Worm (Caenorhabditis elegans) whole organism, L3 larva: ENCODE results near the gene B0432.14.

Source experiments
- elt-2 ChIP-seq: sonication (generic microtip); optimal IDR thresholded peaks from 2 replicates; lab custom pipeline; 2016; ENCODE audit warnings: missing genetic modification reagents, mild to moderate bottlenecking, missing genetic modification characterization, missing compliant biosample characterization
- nhr-25 ChIP-seq: sonication (generic microtip); optimal IDR thresholded peaks from 2 replicates; lab custom pipeline; 2017; ENCODE audit warnings: missing biosample characterization, missing genetic modification characterization
- nhr-77 ChIP-seq: fragments of 150-350 bp; optimal IDR thresholded peaks from 2 replicates; lab custom pipeline; 2014; ENCODE audit warnings: missing biosample characterization, missing genetic modification characterization

ce11 chrII:290282-290681 is 26.1 kb downstream of the B0432.14 start, which contains the start of gene djr-1.1:
- TF ChIP-seq nhr-77 (tag; lab: Kevin White, UChicago) (no peak), nhr-25 (tag; lab: Kevin White, UChicago) (no peak), elt-2 (tag; lab: Kevin White, UChicago) (no peak)
